Fruit fly (Drosophila melanogaster) whole organism, embryonic: ENCODE results near the gene MED15.

ENCODE experiments used
- Awh ChIP-seq: fragments of 200-800 bp; sonication (Bioruptor generic); IDR thresholded peaks from 2 replicates; pipeline ENCODE4, ENCODE4 v1.3.6; 2022; ENCODE audit warnings: missing biosample characterization, missing genetic modification characterization
- Bgb ChIP-seq: fragments of 200-800 bp; sonication (Bioruptor generic); IDR thresholded peaks from 2 replicates; pipeline ENCODE4 v1.3.6; 2022; ENCODE audit warnings: missing biosample characterization, missing genetic modification characterization; ENCODE audit not compliant: partially characterized antibody
- CG10565 ChIP-seq: fragments of 200-800 bp; sonication (Bioruptor generic); optimal IDR thresholded peaks from 3 replicates; lab custom pipeline; 2016; ENCODE audit warnings: missing biosample characterization, mild to moderate bottlenecking, missing genetic modification characterization
- CG10959 ChIP-seq: fragments of 200-800 bp; sonication (Bioruptor generic); IDR thresholded peaks from 2 replicates; pipeline ENCODE4 v1.3.6; 2022; ENCODE audit warnings: missing biosample characterization, missing genetic modification characterization
- CG11456 ChIP-seq: fragments of 200-800 bp; sonication (Bioruptor generic); IDR thresholded peaks from 3 replicates; pipeline ENCODE4 v1.3.6; 2022; ENCODE audit warnings: missing biosample characterization, missing genetic modification characterization
- CG11504 ChIP-seq: fragments of 200-800 bp; sonication (Bioruptor generic); optimal IDR thresholded peaks from 3 replicates; lab custom pipeline; 2019; ENCODE audit warnings: missing biosample characterization, mild to moderate bottlenecking, missing genetic modification characterization, moderate library complexity
- CG11723 ChIP-seq: fragments of 200-800 bp; sonication (Bioruptor generic); optimal IDR thresholded peaks from 2 replicates; lab custom pipeline; 2017; ENCODE audit warnings: missing biosample characterization, mild to moderate bottlenecking, missing genetic modification characterization
- CG14667 ChIP-seq: fragments of 200-800 bp; sonication (Bioruptor generic); IDR thresholded peaks from 2 replicates; pipeline ENCODE4 v1.3.6; 2022; ENCODE audit warnings: missing biosample characterization, missing genetic modification characterization
- CG1602 ChIP-seq: fragments of 200-800 bp; sonication (Bioruptor generic); optimal IDR thresholded peaks from 3 replicates; lab custom pipeline; 2016; ENCODE audit warnings: missing biosample characterization, missing genetic modification characterization
- CG17186 ChIP-seq: fragments of 200-800 bp; sonication (Bioruptor generic); optimal IDR thresholded peaks from 3 replicates; lab custom pipeline; 2017; ENCODE audit warnings: missing biosample characterization, missing genetic modification reagents, missing genetic modification characterization
- CG17359 ChIP-seq: fragments of 200-800 bp; sonication (Bioruptor generic); optimal IDR thresholded peaks from 3 replicates; lab custom pipeline; 2018; ENCODE audit warnings: missing biosample characterization, mild to moderate bottlenecking, missing genetic modification characterization, moderate library complexity
- CG18764 ChIP-seq: fragments of 200-800 bp; sonication (Bioruptor generic); optimal IDR thresholded peaks from 3 replicates; lab custom pipeline; 2016; ENCODE audit warnings: missing biosample characterization, missing genetic modification characterization
- CG2120 ChIP-seq: fragments of 200-800 bp; sonication (Bioruptor generic); optimal IDR thresholded peaks from 3 replicates; lab custom pipeline; 2016; ENCODE audit warnings: missing biosample characterization, missing genetic modification characterization
- CG2199 ChIP-seq: fragments of 200-800 bp; sonication (Bioruptor generic); IDR thresholded peaks from 3 replicates; pipeline ENCODE4 v1.3.6; 2022; ENCODE audit warnings: missing biosample characterization, missing genetic modification characterization
- CG30403 ChIP-seq: fragments of 200-800 bp; sonication (Bioruptor generic); optimal IDR thresholded peaks from 3 replicates; lab custom pipeline; 2016; ENCODE audit warnings: missing biosample characterization, missing genetic modification characterization
- CG7556 ChIP-seq: fragments of 200-800 bp; sonication (Bioruptor generic); optimal IDR thresholded peaks from 2 replicates; lab custom pipeline; 2017; ENCODE audit warnings: missing biosample characterization, mild to moderate bottlenecking, missing genetic modification characterization
- CkIIα-i1 ChIP-seq: fragments of 200-800 bp; sonication (Bioruptor generic); IDR thresholded peaks from 2 replicates; pipeline ENCODE4 v1.3.6; 2022; ENCODE audit warnings: missing biosample characterization, missing genetic modification characterization
- Dad ChIP-seq: fragments of 200-800 bp; sonication (Bioruptor generic); optimal IDR thresholded peaks from 3 replicates; lab custom pipeline; 2016; ENCODE audit warnings: missing biosample characterization, missing genetic modification characterization
- Dbx ChIP-seq: fragments of 200-800 bp; sonication (Bioruptor generic); IDR thresholded peaks from 3 replicates; pipeline ENCODE4 v1.3.6; 2022; ENCODE audit warnings: missing biosample characterization, missing genetic modification characterization
- Ets97D ChIP-seq: fragments of 200-800 bp; sonication (Bioruptor generic); optimal IDR thresholded peaks from 3 replicates; lab custom pipeline; 2016; ENCODE audit warnings: missing biosample characterization, missing genetic modification characterization
- HLH54F ChIP-seq: fragments of 200-800 bp; sonication (Bioruptor generic); optimal IDR thresholded peaks from 3 replicates; lab custom pipeline; 2016; ENCODE audit warnings: missing biosample characterization, missing genetic modification characterization
- Meics ChIP-seq: fragments of 200-800 bp; sonication (Bioruptor generic); optimal IDR thresholded peaks from 2 replicates; lab custom pipeline; 2017; ENCODE audit warnings: missing biosample characterization, mild to moderate bottlenecking, missing genetic modification characterization
- PHDP ChIP-seq: fragments of 200-800 bp; sonication (Bioruptor generic); optimal IDR thresholded peaks from 3 replicates; lab custom pipeline; 2018; ENCODE audit warnings: missing biosample characterization, mild to moderate bottlenecking, missing genetic modification characterization, moderate library complexity
- Ptx1 ChIP-seq: fragments of 200-800 bp; sonication (Bioruptor generic); IDR thresholded peaks from 2 replicates; pipeline ENCODE4 v1.3.6; 2022; ENCODE audit warnings: missing biosample characterization, missing genetic modification characterization
- Taf1 ChIP-seq: fragments of 200-800 bp; sonication (Bioruptor generic); IDR thresholded peaks from 2 replicates; pipeline ENCODE4 v1.3.6; 2022; ENCODE audit warnings: missing biosample characterization, missing genetic modification characterization
- Xbp1 ChIP-seq: fragments of 200-800 bp; sonication (Bioruptor generic); optimal IDR thresholded peaks from 3 replicates; lab custom pipeline; 2016; ENCODE audit warnings: missing biosample characterization, mild to moderate bottlenecking, missing genetic modification characterization
- Xrp1 ChIP-seq: fragments of 200-800 bp; sonication (Bioruptor generic); IDR thresholded peaks from 2 replicates; pipeline ENCODE4 v1.3.6; 2022; ENCODE audit warnings: missing biosample characterization, missing genetic modification characterization
- ato ChIP-seq: fragments of 200-800 bp; sonication (Bioruptor generic); IDR thresholded peaks from 2 replicates; pipeline ENCODE4 v1.3.6; 2022; ENCODE audit warnings: missing biosample characterization, missing genetic modification characterization; ENCODE audit not compliant: partially characterized antibody
- bbx ChIP-seq: fragments of 200-800 bp; sonication (Bioruptor generic); IDR thresholded peaks from 2 replicates; pipeline ENCODE4 v1.3.6; 2022; ENCODE audit warnings: missing biosample characterization, missing genetic modification characterization; ENCODE audit not compliant: partially characterized antibody
- bcd ChIP-seq: fragments of 200-800 bp; sonication (Bioruptor generic); optimal IDR thresholded peaks from 2 replicates; lab custom pipeline; 2017; ENCODE audit warnings: missing biosample characterization, mild to moderate bottlenecking, missing genetic modification characterization
- cg ChIP-seq: fragments of 200-800 bp; sonication (Bioruptor generic); optimal IDR thresholded peaks from 3 replicates; lab custom pipeline; 2019; ENCODE audit warnings: missing biosample characterization, mild to moderate bottlenecking, missing genetic modification characterization, moderate library complexity
- disco-r ChIP-seq: fragments of 200-800 bp; sonication (Bioruptor generic); optimal IDR thresholded peaks from 2 replicates; lab custom pipeline; 2016; ENCODE audit warnings: missing biosample characterization, missing genetic modification characterization
- dysf ChIP-seq: fragments of 200-800 bp; sonication (Bioruptor generic); IDR thresholded peaks from 3 replicates; pipeline ENCODE4 v1.3.6; 2022; ENCODE audit warnings: missing biosample characterization, missing genetic modification characterization
- fru ChIP-seq: fragments of >200 bp; optimal IDR thresholded peaks from 2 replicates; lab custom pipeline; 2017
- gfzf ChIP-seq: fragments of 200-800 bp; sonication (Bioruptor generic); optimal IDR thresholded peaks from 2 replicates; lab custom pipeline; 2016; ENCODE audit warnings: missing biosample characterization, mild to moderate bottlenecking, missing genetic modification characterization, moderate library complexity
- grn ChIP-seq: fragments of 200-800 bp; sonication (Bioruptor generic); optimal IDR thresholded peaks from 3 replicates; lab custom pipeline; 2017; ENCODE audit warnings: missing biosample characterization, missing genetic modification characterization
- jing ChIP-seq: fragments of 200-800 bp; sonication (Bioruptor generic); optimal IDR thresholded peaks from 2 replicates; lab custom pipeline; 2018; ENCODE audit warnings: missing biosample characterization, mild to moderate bottlenecking, missing genetic modification characterization
- jumu ChIP-seq: fragments of 200-800 bp; sonication (Bioruptor generic); optimal IDR thresholded peaks from 3 replicates; lab custom pipeline; 2016; ENCODE audit warnings: missing biosample characterization, missing genetic modification characterization
- ken ChIP-seq: fragments of 200-800 bp; sonication (Bioruptor generic); IDR thresholded peaks from 3 replicates; pipeline ENCODE4 v1.3.6; 2022; ENCODE audit warnings: missing biosample characterization, missing genetic modification characterization
- klu ChIP-seq: fragments of 200-800 bp; sonication (Bioruptor generic); IDR thresholded peaks from 2 replicates; pipeline ENCODE4 v1.3.6; 2022; ENCODE audit warnings: missing biosample characterization, missing genetic modification characterization
- lab ChIP-seq: fragments of 200-800 bp; sonication (Bioruptor generic); optimal IDR thresholded peaks from 3 replicates; lab custom pipeline; 2017; ENCODE audit warnings: missing biosample characterization, missing genetic modification characterization, mild to moderate bottlenecking, moderate library complexity, missing genetic modification reagents
- pros ChIP-seq: fragments of 200-800 bp; sonication (Bioruptor generic); optimal IDR thresholded peaks from 3 replicates; lab custom pipeline; 2019; ENCODE audit warnings: missing biosample characterization, mild to moderate bottlenecking, missing genetic modification characterization, moderate library complexity
- pzg ChIP-seq: fragments of 200-800 bp; sonication (Bioruptor generic); optimal IDR thresholded peaks from 3 replicates; lab custom pipeline; 2018; ENCODE audit warnings: missing biosample characterization, mild to moderate bottlenecking, missing genetic modification characterization, moderate library complexity
- ranshi ChIP-seq: fragments of 200-800 bp; sonication (Bioruptor generic); IDR thresholded peaks from 2 replicates; pipeline ENCODE4 v1.3.6; 2022; ENCODE audit warnings: missing biosample characterization, missing genetic modification characterization
- sqz ChIP-seq: fragments of 200-800 bp; sonication (Bioruptor generic); optimal IDR thresholded peaks from 3 replicates; lab custom pipeline; 2018; ENCODE audit warnings: missing biosample characterization, mild to moderate bottlenecking, missing genetic modification characterization
- stwl ChIP-seq: fragments of 200-800 bp; sonication (Bioruptor generic); optimal IDR thresholded peaks from 3 replicates; lab custom pipeline; 2018; ENCODE audit warnings: missing biosample characterization, mild to moderate bottlenecking, missing genetic modification characterization, moderate library complexity
- tll ChIP-seq, 2 experiments: fragments of 200-800 bp in 1 of 2; fragments of >200 bp in 1 of 2; sonication (Bioruptor generic) in 1 of 2; optimal IDR thresholded peaks; 2 replicates each; lab custom pipeline; 2017 to 2019; ENCODE audit warnings: missing biosample characterization in 2 of 2, missing genetic modification characterization in 2 of 2, mild to moderate bottlenecking in 1 of 2, moderate library complexity in 1 of 2
- tx ChIP-seq: fragments of 200-800 bp; sonication (Bioruptor generic); optimal IDR thresholded peaks from 2 replicates; lab custom pipeline; 2016; ENCODE audit warnings: missing biosample characterization, missing genetic modification characterization
- unc-4 ChIP-seq: fragments of 200-800 bp; sonication (Bioruptor generic); IDR thresholded peaks from 2 replicates; pipeline ENCODE4 v1.3.6; 2022; ENCODE audit warnings: missing biosample characterization, missing genetic modification characterization; ENCODE audit not compliant: partially characterized antibody
- wek ChIP-seq: fragments of 200-800 bp; sonication (Bioruptor generic); optimal IDR thresholded peaks from 3 replicates; lab custom pipeline; 2018; ENCODE audit warnings: missing biosample characterization, mild to moderate bottlenecking, missing genetic modification characterization, moderate library complexity
- zfh1 ChIP-seq: fragments of 200-800 bp; sonication (Bioruptor generic); IDR thresholded peaks from 3 replicates; pipeline ENCODE4 v1.3.6; 2022; ENCODE audit warnings: missing biosample characterization, missing genetic modification characterization

MED15 gene

dm6 chr2L:485825-486240 lies 13.0 kb downstream of the MED15 start (continued):
- TF ChIP-seq jing (GFP tag; lab: Kevin White, UChicago) (peak; percentile 57), cg (GFP tag; lab: Kevin White, UChicago) (peak; percentile 47), CG30403 (GFP tag; lab: Kevin White, UChicago) (peak; percentile 65), ato (no peak), CG10565 (GFP tag; lab: Kevin White, UChicago) (peak; percentile 72), pzg (GFP tag; lab: Kevin White, UChicago) (peak; percentile 11), CG7556 (GFP tag; lab: Kevin White, UChicago) (peak; percentile 87), CG1602 (peak; percentile 67), Xbp1 (GFP tag; lab: Kevin White, UChicago) (peak; percentile 70), CG11504 (peak; percentile 76), Taf1 (GFP tag; lab: Robert Waterston, UW) (0 out of 2 replicates have a peak, but pooled peaks have one; percentile 23), Dbx (GFP tag; lab: Robert Waterston, UW) (peak; percentile 89), Bgb (GFP tag; lab: Robert Waterston, UW) (no peak), jumu (peak; percentile 76), Awh (GFP tag; lab: Robert Waterston, UW) (peak; percentile 96), klu (0 out of 2 replicates have a peak, but pooled peaks have one; percentile 47), lab (GFP tag; lab: Kevin White, UChicago) (peak; percentile 97), disco-r (peak; percentile 86), CG11456 (GFP tag; lab: Robert Waterston, UW) (peak; percentile 76; the same call in 2 of the 3 replicates), sqz (GFP tag; lab: Kevin White, UChicago) (peak; percentile 75), CG17359 (tag; lab: Kevin White, UChicago) (peak; percentile 89), wek (peak; percentile 97), bbx (GFP tag; lab: Robert Waterston, UW) (no peak), grn (peak; percentile 96), CG2199 (GFP tag; lab: Robert Waterston, UW) (no peak), CG11723 (peak; percentile 93), ken (GFP tag; lab: Robert Waterston, UW) (peak; percentile 72; the same call in 1 of the 3 replicates), CG10959 (peak; percentile 70), Dad (peak; percentile 84), CG2120 (GFP tag; lab: Kevin White, UChicago) (peak; percentile 83), PHDP (tag; lab: Kevin White, UChicago) (peak; percentile 81), Ptx1 (peak; percentile 70), ranshi (GFP tag; lab: Robert Waterston, UW) (peak; percentile 86), CkIIα-i1 (peak; percentile 29; the same call in 1 of the 2 replicates), unc-4 (GFP tag; lab: Robert Waterston, UW) (no peak), pros (peak; percentile 71), CG17186 (peak; percentile 78), tll (GFP tag; optimal IDR thresholded peaks at IDR 0.05; lab: Kevin White, UChicago) (peak in 1 of 2 experiments; percentile 37), HLH54F (peak; percentile 49), gfzf (peak; percentile 19), Ets97D (peak; percentile 63), fru (lab: Kevin White, UChicago) (no peak), Meics (GFP tag; lab: Kevin White, UChicago) (peak; percentile 83), bcd (GFP tag; lab: Kevin White, UChicago) (peak; percentile 86), CG14667 (GFP tag; lab: Robert Waterston, UW) (peak; percentile 32; the same call in 1 of the 2 replicates), dysf (GFP tag; lab: Robert Waterston, UW) (peak; percentile 77), zfh1 (GFP tag; lab: Robert Waterston, UW) (peak; percentile 90), Xrp1 (GFP tag; lab: Robert Waterston, UW) (peak; percentile 93), stwl (tag; lab: Kevin White, UChicago) (no peak), CG18764 (peak; percentile 89), tx (GFP tag; lab: Kevin White, UChicago) (peak; percentile 82)
